Worm (Caenorhabditis elegans): ENCODE measurements around the gene cpi-1.

Gene cpi-1

ce11 chrIV:6051884-6052283 lies 41.6 kb downstream of the cpi-1 start:
- TF ChIP-seq che-1 (tag; optimal IDR thresholded peaks at IDR 0.05) (no peak), elt-2 (tag; optimal IDR thresholded peaks at IDR 0.05) (peak; percentile 15)

- TF ChIP-seq sox-4 (tag; optimal IDR thresholded peaks at IDR 0.05) = no peak
- no peak for TF ChIP-seq zip-5 (tag; optimal IDR thresholded peaks at IDR 0.05)
- TF ChIP-seq nhr-11 (tag; optimal IDR thresholded peaks at IDR 0.05) = no peak
- TF ChIP-seq hlh-6 (tag; optimal IDR thresholded peaks at IDR 0.05) = no peak
- no peak for TF ChIP-seq fkh-6 (tag; optimal IDR thresholded peaks at IDR 0.05)
- TF ChIP-seq tbx-2 (tag; optimal IDR thresholded peaks at IDR 0.05) = no peak
- TF ChIP-seq ahr-1 (tag; optimal IDR thresholded peaks at IDR 0.05) = no peak
- TF ChIP-seq ref-2 (tag; optimal IDR thresholded peaks at IDR 0.05) = no peak
These were observed 44.4 kb downstream of the cpi-1 start for ce11 chrIV:6049062-6049461.

- TF ChIP-seq nfya-1 (tag; optimal IDR thresholded peaks at IDR 0.05) (no peak), elt-2 (tag; optimal IDR thresholded peaks at IDR 0.05) (peak; percentile 20)
These were observed 45.0 kb downstream of the cpi-1 start for ce11 chrIV:6048462-6048861.

- TF ChIP-seq che-1 (tag; optimal IDR thresholded peaks at IDR 0.05) (no peak), unc-42 (tag; optimal IDR thresholded peaks at IDR 0.05) (peak; percentile 57)
These were observed 46.2 kb downstream of the cpi-1 start for ce11 chrIV:6047164-6047727.
